Fruit fly (Drosophila melanogaster) whole organism, pupa: ENCODE data around the gene CG31600.

Experiments
- CG12605 ChIP-seq: fragments of 200-800 bp; sonication (Bioruptor generic); IDR thresholded peaks from 2 replicates; pipeline ENCODE4 v1.3.6; 2022; ENCODE audit warnings: missing biosample characterization, missing genetic modification characterization
- CG14655 ChIP-seq: fragments of 200-800 bp; sonication (Bioruptor generic); optimal IDR thresholded peaks from 3 replicates; lab custom pipeline; 2017; ENCODE audit warnings: mild to moderate bottlenecking, missing biosample characterization, missing genetic modification reagents, missing genetic modification characterization
- CG17806 ChIP-seq: fragments of 200-800 bp; sonication (Bioruptor generic); optimal IDR thresholded peaks from 2 replicates; lab custom pipeline; 2018; ENCODE audit warnings: missing biosample characterization, mild to moderate bottlenecking, missing genetic modification characterization, moderate library complexity
- CG32121 ChIP-seq: fragments of 200-800 bp; sonication (Bioruptor generic); IDR thresholded peaks from 2 replicates; pipeline ENCODE4 v1.3.6; 2022; ENCODE audit warnings: missing biosample characterization, missing genetic modification characterization
- CG34367 ChIP-seq: fragments of 200-800 bp; sonication (Bioruptor generic); optimal IDR thresholded peaks from 2 replicates; lab custom pipeline; 2018; ENCODE audit warnings: missing biosample characterization, mild to moderate bottlenecking, missing genetic modification characterization
- CG4496 ChIP-seq: fragments of 200-800 bp; sonication (Bioruptor generic); IDR thresholded peaks from 3 replicates; pipeline ENCODE4 v1.3.6; 2022; ENCODE audit warnings: missing biosample characterization, missing genetic modification characterization
- CG9948 ChIP-seq: fragments of 200-800 bp; sonication (Bioruptor generic); optimal IDR thresholded peaks from 2 replicates; lab custom pipeline; 2018; ENCODE audit warnings: missing biosample characterization, mild to moderate bottlenecking, missing genetic modification characterization, moderate library complexity
- D1 ChIP-seq: fragments of 200-800 bp; sonication (Bioruptor generic); optimal IDR thresholded peaks from 2 replicates; lab custom pipeline; 2018; ENCODE audit warnings: missing biosample characterization, mild to moderate bottlenecking, missing genetic modification characterization, moderate library complexity
- EcR ChIP-seq: fragments of 200-800 bp; sonication (Bioruptor generic); optimal IDR thresholded peaks from 3 replicates; lab custom pipeline; 2019; ENCODE audit warnings: missing biosample characterization, missing genetic modification characterization, mild to moderate bottlenecking, moderate library complexity, missing genetic modification reagents
- Ets98B ChIP-seq: fragments of 200-800 bp; sonication (Bioruptor generic); IDR thresholded peaks from 2 replicates; pipeline ENCODE4 v1.3.6; 2022; ENCODE audit warnings: missing biosample characterization, missing genetic modification characterization
- Pif1A ChIP-seq: fragments of 200-800 bp; sonication (Bioruptor generic); optimal IDR thresholded peaks from 3 replicates; lab custom pipeline; 2016; ENCODE audit warnings: missing biosample characterization, missing genetic modification characterization
- fd96Ca ChIP-seq: fragments of 200-800 bp; sonication (Bioruptor generic); IDR thresholded peaks from 3 replicates; pipeline ENCODE4 v1.3.6; 2022; ENCODE audit warnings: missing biosample characterization, missing genetic modification characterization
- gl ChIP-seq: fragments of 200-800 bp; sonication (Bioruptor generic); optimal IDR thresholded peaks from 2 replicates; lab custom pipeline; 2018; ENCODE audit warnings: missing biosample characterization, mild to moderate bottlenecking, missing genetic modification characterization
- rn ChIP-seq: fragments of 200-800 bp; sonication (Bioruptor generic); IDR thresholded peaks from 2 replicates; pipeline ENCODE4 v1.3.6; 2022; ENCODE audit warnings: missing biosample characterization, missing genetic modification characterization

DNA sequence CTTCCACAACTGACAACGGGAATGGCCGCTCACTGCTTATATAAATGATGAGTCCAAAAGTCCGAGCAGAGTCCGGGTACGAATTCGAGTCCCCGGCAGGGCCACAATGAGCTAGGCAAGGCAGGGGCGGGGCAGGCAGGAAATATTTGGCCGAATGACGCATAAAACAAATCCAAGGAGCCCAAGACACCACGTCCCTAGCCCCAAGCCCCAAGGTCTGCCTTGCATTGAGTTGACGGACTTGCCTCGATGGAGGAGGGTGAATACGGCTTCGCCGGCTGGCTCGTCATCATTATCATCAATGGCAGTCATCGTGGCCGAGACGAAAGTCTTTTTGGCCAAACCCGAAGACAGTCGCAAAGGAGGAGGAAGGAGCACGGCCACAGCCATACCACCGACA lies 43.5 kb downstream of the CG31600 start:
- TF ChIP-seq rn (GFP tag; lab: Robert Waterston, UW) (no peak), Pif1A (GFP tag; lab: Kevin White, UChicago) (no peak), CG4496 (GFP tag; lab: Robert Waterston, UW) (no peak), EcR (GFP tag; lab: Kevin White, UChicago) (no peak), Ets98B (GFP tag; lab: Robert Waterston, UW) (no peak), CG12605 (GFP tag; lab: Robert Waterston, UW) (no peak), CG32121 (GFP tag; lab: Robert Waterston, UW) (no peak), D1 (tag; lab: Kevin White, UChicago) (no peak), CG17806 (tag; lab: Kevin White, UChicago) (no peak), CG9948 (tag; lab: Kevin White, UChicago) (no peak), fd96Ca (GFP tag; lab: Robert Waterston, UW) (no peak), CG14655 (no peak), gl (no peak), CG34367 (tag; lab: Kevin White, UChicago) (no peak)
